Worm (Caenorhabditis elegans) whole organism, L4 larva: ENCODE measurements around the gene oac-1.

Source experiments
- F49E8.2 ChIP-seq: sonication (generic microtip); optimal IDR thresholded peaks from 2 replicates; lab custom pipeline; 2016; ENCODE audit warnings: missing compliant biosample characterization, mild to moderate bottlenecking, missing genetic modification characterization, borderline replicate concordance
- T26A8.4 ChIP-seq: fragments of 200-800 bp; sonication (Bioruptor generic); IDR thresholded peaks from 2 replicates; pipeline ENCODE4 v1.3.6; 2022; ENCODE audit warnings: missing genetic modification characterization, missing compliant biosample characterization
- Y5F2A.4 ChIP-seq: fragments of 200-800 bp; sonication (Bioruptor generic); optimal IDR thresholded peaks from 2 replicates; lab custom pipeline; 2018; ENCODE audit warnings: mild to moderate bottlenecking, missing genetic modification characterization, missing compliant biosample characterization
- ZK546.5 ChIP-seq, 2 experiments: sonication (generic microtip); optimal IDR thresholded peaks; 2 replicates each; lab custom pipeline; 2017; ENCODE audit warnings: missing biosample characterization in 2 of 2, missing genetic modification characterization in 2 of 2
- ceh-28 ChIP-seq: fragments of 150-350 bp; optimal IDR thresholded peaks from 2 replicates; lab custom pipeline; 2014; ENCODE audit warnings: missing biosample characterization, missing genetic modification reagents, missing genetic modification characterization
- dmd-8 ChIP-seq: fragments of 200-800 bp; sonication (Bioruptor generic); IDR thresholded peaks from 2 replicates; pipeline ENCODE4 v1.3.6; 2022; ENCODE audit warnings: missing genetic modification characterization, missing compliant biosample characterization
- egl-43 ChIP-seq: fragments of 200-800 bp; sonication (Bioruptor generic); IDR thresholded peaks from 2 replicates; pipeline ENCODE4 v1.3.6; 2022; ENCODE audit warnings: missing genetic modification reagents, missing genetic modification characterization, missing compliant biosample characterization
- fkh-10 ChIP-seq: fragments of 150-350 bp; optimal IDR thresholded peaks from 2 replicates; lab custom pipeline; 2014; ENCODE audit warnings: missing biosample characterization, missing genetic modification reagents, missing genetic modification characterization
- gei-8 ChIP-seq: fragments of 200-800 bp; sonication (Bioruptor generic); optimal IDR thresholded peaks from 2 replicates; lab custom pipeline; 2018; ENCODE audit warnings: mild to moderate bottlenecking, missing genetic modification characterization, missing compliant biosample characterization
- hlh-11 ChIP-seq: fragments of 200-800 bp; sonication (Bioruptor generic); optimal IDR thresholded peaks from 2 replicates; lab custom pipeline; 2018; ENCODE audit warnings: mild to moderate bottlenecking, missing genetic modification characterization, missing compliant biosample characterization
- lin-1 ChIP-seq: fragments of 200-800 bp; sonication (Bioruptor generic); IDR thresholded peaks from 2 replicates; pipeline ENCODE4 v1.3.6; 2022; ENCODE audit warnings: missing genetic modification reagents, missing genetic modification characterization, missing compliant biosample characterization
- lin-13 ChIP-seq: fragments of 150-350 bp; optimal IDR thresholded peaks from 2 replicates; lab custom pipeline; 2014; ENCODE audit warnings: missing biosample characterization, missing genetic modification reagents, missing genetic modification characterization
- lir-3 ChIP-seq: sonication (generic microtip); optimal IDR thresholded peaks from 2 replicates; lab custom pipeline; 2016; ENCODE audit warnings: mild to moderate bottlenecking, missing genetic modification characterization, missing compliant biosample characterization
- madf-5 ChIP-seq, 2 experiments: fragments of 200-800 bp; sonication (Bioruptor generic); IDR thresholded peaks; 2 replicates each; pipeline ENCODE4 v1.3.6; 2022; ENCODE audit warnings: missing compliant biosample characterization in 2 of 2, missing genetic modification characterization in 2 of 2
- madf-9 ChIP-seq: fragments of 200-800 bp; sonication (Bioruptor generic); conservative IDR thresholded peaks from 2 replicates; pipeline ENCODE4 v1.3.6; 2022; ENCODE audit warnings: missing genetic modification reagents, missing genetic modification characterization, missing compliant biosample characterization
- mdl-1 ChIP-seq, 2 experiments: fragments of 150-350 bp in 1 of 2; sonication (generic microtip) in 1 of 2; optimal IDR thresholded peaks; 2 replicates each; lab custom pipeline; 2014 to 2017; ENCODE audit warnings: missing biosample characterization in 2 of 2, missing genetic modification characterization in 2 of 2
- mep-1 ChIP-seq: fragments of 150-350 bp; sonication (generic microtip); optimal IDR thresholded peaks from 3 replicates; lab custom pipeline; 2014; ENCODE audit warnings: missing biosample characterization, missing genetic modification characterization
- nhr-25 ChIP-seq: sonication (generic microtip); optimal IDR thresholded peaks from 2 replicates; lab custom pipeline; 2017; ENCODE audit warnings: missing genetic modification characterization, mild to moderate bottlenecking, missing compliant biosample characterization, antibody characterized with exemption, moderate library complexity, borderline replicate concordance; ENCODE audit not compliant: insufficient read depth
- nhr-41 ChIP-seq: fragments of 200-800 bp; sonication (Bioruptor generic); IDR thresholded peaks from 2 replicates; pipeline ENCODE4 v1.3.6; 2022; ENCODE audit warnings: missing genetic modification reagents, missing genetic modification characterization, missing compliant biosample characterization
- nhr-6 ChIP-seq: fragments of 150-350 bp; optimal IDR thresholded peaks from 2 replicates; lab custom pipeline; 2014; ENCODE audit warnings: missing biosample characterization, missing genetic modification characterization
- pha-4 ChIP-seq, 2 experiments: fragments of 150-350 bp in 1 of 2; fragments of 200-800 bp in 1 of 2; sonication (Bioruptor generic) in 1 of 2; IDR thresholded peaks in 1 of 2; optimal IDR thresholded peaks in 1 of 2; 2 replicates each; pipeline versions ENCODE4 v1.3.6 to Lab custom; 2014 to 2022; ENCODE audit warnings: missing genetic modification characterization in 2 of 2, missing genetic modification reagents in 2 of 2, missing biosample characterization in 1 of 2, missing compliant biosample characterization in 1 of 2
- pqm-1 ChIP-seq: sonication (generic microtip); optimal IDR thresholded peaks from 2 replicates; lab custom pipeline; 2017; ENCODE audit warnings: missing biosample characterization, missing genetic modification characterization
- sdz-12 ChIP-seq: fragments of 200-800 bp; sonication (Bioruptor generic); optimal IDR thresholded peaks from 2 replicates; lab custom pipeline; 2018; ENCODE audit warnings: mild to moderate bottlenecking, missing genetic modification characterization, missing compliant biosample characterization
- set-16 ChIP-seq: fragments of 200-800 bp; sonication (Bioruptor generic); IDR thresholded peaks from 2 replicates; pipeline ENCODE4 v1.3.6; 2022; ENCODE audit warnings: missing genetic modification reagents, missing genetic modification characterization, missing compliant biosample characterization
- snpc-1.2 ChIP-seq: fragments of 200-800 bp; sonication (Bioruptor generic); IDR thresholded peaks from 2 replicates; pipeline ENCODE4 v1.3.6; 2022; ENCODE audit warnings: missing genetic modification reagents, missing genetic modification characterization, missing compliant biosample characterization
- spr-1 ChIP-seq: sonication (generic microtip); optimal IDR thresholded peaks from 2 replicates; lab custom pipeline; 2016; ENCODE audit warnings: mild to moderate bottlenecking, missing genetic modification characterization, missing compliant biosample characterization
- unc-62 ChIP-seq, 3 experiments: fragments of 150-350 bp in 1 of 3; sonication (generic microtip); optimal IDR thresholded peaks in 2 of 3; peaks in 1 of 3; 1 replicate in 1 of 3; 2 replicates in 2 of 3; lab custom pipeline; 2014 to 2017; ENCODE audit warnings: missing biosample characterization in 3 of 3, missing genetic modification characterization in 3 of 3, missing genetic modification reagents in 3 of 3, missing genotype in 1 of 3
- zag-1 ChIP-seq: fragments of 150-350 bp; optimal IDR thresholded peaks from 2 replicates; lab custom pipeline; 2014; ENCODE audit warnings: missing biosample characterization, missing genetic modification characterization
- zfp-2 ChIP-seq: sonication (generic microtip); optimal IDR thresholded peaks from 2 replicates; lab custom pipeline; 2016; ENCODE audit warnings: mild to moderate bottlenecking, missing genetic modification characterization, missing compliant biosample characterization
- zfp-3 ChIP-seq: fragments of 200-800 bp; sonication (Bioruptor generic); conservative IDR thresholded peaks from 2 replicates; pipeline ENCODE4 v1.3.6; 2022; ENCODE audit warnings: missing genetic modification reagents, missing genetic modification characterization, missing compliant biosample characterization
- zip-11 ChIP-seq: fragments of 200-800 bp; sonication (Bioruptor generic); IDR thresholded peaks from 2 replicates; pipeline ENCODE4 v1.3.6; 2022; ENCODE audit warnings: missing genetic modification characterization, missing compliant biosample characterization

Gene oac-1

ce11 chrV:19510352-19510751 lies 45.4 kb downstream of the oac-1 start:
- TF ChIP-seq madf-5 (GFP tag; IDR thresholded peaks at IDR 0.05; lab: Robert Waterston, UW): no peak
- TF ChIP-seq Y5F2A.4: no peak
- no peak for TF ChIP-seq nhr-25
- no peak for TF ChIP-seq mep-1 (tag; lab: Kevin White, UChicago)
- TF ChIP-seq nhr-41 (GFP tag; lab: Robert Waterston, UW): no peak
- TF ChIP-seq zag-1: no peak
- no peak for TF ChIP-seq hlh-11
- TF ChIP-seq lin-13: no peak
- TF ChIP-seq T26A8.4: no peak

- TF ChIP-seq F49E8.2 (tag; lab: Kevin White, UChicago) (no peak), set-16 (peak; percentile 79)
Measured at ce11 chrV:19509061-19509460, 46.7 kb downstream of the oac-1 start.

DNA sequence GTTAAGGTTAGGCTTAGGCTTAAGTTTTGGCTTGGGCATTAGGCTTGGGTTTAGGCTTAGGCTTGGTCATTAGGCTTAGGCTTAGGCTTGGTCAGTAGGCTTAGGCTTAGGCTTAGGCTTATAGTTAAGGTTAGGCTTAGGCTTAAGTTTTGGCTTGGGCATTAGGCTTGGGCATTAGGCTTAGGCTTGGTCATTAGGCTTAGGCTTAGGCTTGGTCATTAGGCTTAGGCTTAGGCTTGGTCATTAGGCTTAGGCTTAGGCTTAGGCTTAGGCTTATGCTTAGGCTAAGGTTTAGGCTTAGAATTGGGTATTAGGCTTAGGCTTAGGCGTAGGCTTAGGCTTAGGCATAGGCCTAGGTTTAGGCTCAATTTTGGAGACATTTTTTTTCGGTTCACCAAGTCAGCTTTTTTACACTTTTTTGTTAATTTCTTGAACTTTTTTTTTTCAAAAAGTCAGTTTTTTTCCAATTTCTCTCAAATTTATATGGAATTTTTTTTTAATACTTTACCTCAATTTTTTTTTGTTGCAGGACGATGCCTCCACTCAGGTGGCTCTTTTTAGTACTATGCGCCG lies 53.1 kb downstream of the oac-1 start, which contains the start of gene Y43F8B.3:
Gene Y43F8B.3 (plus strand): TSS at position 523 of the 573 bp plus-strand sequence.
- TF ChIP-seq egl-43 (GFP tag; lab: Robert Waterston, UW) (no peak), lin-1 (GFP tag; lab: Robert Waterston, UW) (no peak), zfp-3 (no peak), spr-1 (no peak), sdz-12 (no peak), fkh-10 (GFP tag; lab: Kevin White, UChicago) (no peak), dmd-8 (GFP tag; lab: Robert Waterston, UW) (no peak), nhr-6 (tag; lab: Kevin White, UChicago) (no peak), pha-4 (GFP tag; IDR thresholded peaks at IDR 0.05; lab: Robert Waterston, UW) (no peak), pha-4 (tag; optimal IDR thresholded peaks at IDR 0.05; lab: Kevin White, UChicago) (no peak), ceh-28 (tag; lab: Kevin White, UChicago) (no peak), pqm-1 (tag; lab: Kevin White, UChicago) (no peak), snpc-1.2 (GFP tag; lab: Robert Waterston, UW) (no peak), ZK546.5 (tag; optimal IDR thresholded peaks at IDR 0.05; lab: Kevin White, UChicago) (no peak), gei-8 (GFP tag; lab: Kevin White, UChicago) (no peak), madf-9 (GFP tag; lab: Robert Waterston, UW) (no peak), zfp-2 (no peak), mdl-1 (tag; optimal IDR thresholded peaks at IDR 0.05; lab: Kevin White, UChicago) (no peak), lir-3 (tag; lab: Kevin White, UChicago) (no peak), hlh-11 (no peak), nhr-25 (no peak)

DNA sequence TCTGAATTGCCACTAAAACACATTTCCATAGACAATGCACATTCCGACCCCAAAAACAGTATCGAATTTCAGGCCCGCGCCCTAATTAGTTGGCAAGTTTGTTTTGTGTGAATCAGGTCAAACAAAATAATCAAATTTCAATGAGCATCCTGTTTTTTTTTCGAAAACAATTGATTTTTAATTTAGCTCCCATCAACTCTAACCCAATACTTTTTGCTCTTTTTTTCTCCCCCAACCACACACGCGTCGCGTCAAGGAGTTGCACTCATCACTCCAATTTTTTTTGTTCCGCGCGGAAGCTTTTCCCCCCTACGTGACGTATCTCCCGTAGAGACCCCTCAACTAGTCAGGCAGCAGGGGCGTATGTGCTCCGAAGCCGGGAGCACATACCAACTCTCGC lies 54.4 kb downstream of the oac-1 start:
- TF ChIP-seq unc-62 (GFP tag; optimal IDR thresholded peaks at IDR 0.05 in 1 of 2; lab: Kevin White, UChicago) (peak in 1 of 2 experiments; percentile 97), unc-62 (tag; optimal IDR thresholded peaks at IDR 0.05; lab: Kevin White, UChicago) (no peak), zip-11 (GFP tag; lab: Robert Waterston, UW) (no peak)
